Worm (Caenorhabditis elegans): ENCODE measurements around the gene glr-5.

DNA sequence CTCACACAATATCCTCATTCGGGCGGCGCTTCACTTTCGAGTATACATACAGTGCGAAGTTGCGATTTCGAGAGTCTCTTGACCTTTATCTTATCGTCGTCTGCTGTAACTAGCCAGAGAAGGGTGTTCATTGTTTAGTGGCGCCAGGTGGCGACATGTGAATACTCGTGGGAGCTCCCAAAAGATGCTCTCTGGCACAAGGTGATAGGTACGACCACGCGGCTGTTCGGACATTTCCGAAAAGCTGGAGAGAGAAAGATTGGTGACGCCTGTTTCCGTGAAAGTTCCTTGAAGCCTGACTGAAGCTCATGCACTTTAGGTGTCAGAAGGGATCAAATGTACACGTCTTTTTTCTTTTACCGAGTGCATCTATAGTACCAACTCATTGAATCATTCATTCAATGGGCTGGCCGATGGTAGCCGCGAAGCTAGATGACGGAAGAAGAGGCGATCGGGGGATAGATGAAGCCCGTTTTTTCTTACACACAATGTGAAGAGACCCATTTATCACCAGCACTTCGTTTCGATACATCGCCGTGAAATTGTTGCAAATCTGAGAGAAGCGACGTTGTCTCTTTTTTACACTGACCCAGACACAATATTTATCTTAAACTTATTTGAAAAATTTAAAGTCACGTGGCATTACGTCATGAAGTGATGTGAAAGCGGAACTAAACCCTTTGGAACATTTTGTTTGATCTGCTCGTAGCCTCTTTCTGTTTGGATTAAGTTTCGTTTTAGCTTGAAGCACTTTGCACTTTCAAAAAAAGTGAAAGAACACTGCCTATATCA is 48.9 kb upstream of the glr-5 start:
- TF ChIP-seq fos-1 (tag; optimal IDR thresholded peaks at IDR 0.05) = no peak
- TF ChIP-seq pqm-1 (tag; optimal IDR thresholded peaks at IDR 0.05) = no peak
- no peak for TF ChIP-seq lin-39 (tag; optimal IDR thresholded peaks at IDR 0.05)
- no peak for TF ChIP-seq zip-11 (GFP tag; IDR thresholded peaks at IDR 0.05)
- TF ChIP-seq snpc-4 (tag; optimal IDR thresholded peaks at IDR 0.05) = no peak
- no peak for TF ChIP-seq fkh-10 (GFP tag; optimal IDR thresholded peaks at IDR 0.05)
- no peak for TF ChIP-seq daf-12 (tag; optimal IDR thresholded peaks at IDR 0.05)
- TF ChIP-seq cey-2 (tag; optimal IDR thresholded peaks at IDR 0.05; ENCODE audit: borderline replicate concordance, insufficient read depth) = no peak
- TF ChIP-seq lsy-2 (tag; optimal IDR thresholded peaks at IDR 0.05) = no peak
- TF ChIP-seq nhr-28 (tag; optimal IDR thresholded peaks at IDR 0.05) = no peak
- no peak for TF ChIP-seq mep-1 (tag; optimal IDR thresholded peaks at IDR 0.05)

Data from whole organism, L4 larva.